Worm (Caenorhabditis elegans) whole organism, young adult: Measurements from ENCODE around the gene C16C8.17.
"Not testable (repeated sequence)": the region's sequence is repeated elsewhere in the genome, so short reads cannot be mapped to it uniquely, and the experiment has no call there.

Source experiments
- D2030.7 ChIP-seq: fragments of 200-800 bp; sonication (Bioruptor generic); IDR thresholded peaks from 2 replicates; pipeline ENCODE4 v1.3.6; 2022; ENCODE audit warnings: missing genetic modification reagents, missing genetic modification characterization, missing compliant biosample characterization
- F37B4.10 ChIP-seq: fragments of 200-800 bp; sonication (Bioruptor generic); IDR thresholded peaks from 2 replicates; pipeline ENCODE4 v1.3.6; 2022; ENCODE audit warnings: missing genetic modification characterization, missing compliant biosample characterization
- F39B2.1 ChIP-seq: fragments of 200-800 bp; sonication (Bioruptor generic); IDR thresholded peaks from 2 replicates; pipeline ENCODE4 v1.3.6; 2022; ENCODE audit warnings: missing genetic modification reagents, missing genetic modification characterization, missing compliant biosample characterization
- T26A5.8 ChIP-seq: sonication (generic microtip); optimal IDR thresholded peaks from 2 replicates; lab custom pipeline; 2016; ENCODE audit warnings: missing genetic modification characterization, missing compliant biosample characterization
- Y53F4B.3 ChIP-seq: fragments of 200-800 bp; sonication (Bioruptor generic); IDR thresholded peaks from 2 replicates; pipeline ENCODE4 v1.3.6; 2022; ENCODE audit warnings: missing genetic modification reagents, missing genetic modification characterization, missing compliant biosample characterization
- Y53G8AR.9 ChIP-seq: fragments of 200-800 bp; sonication (Bioruptor generic); conservative IDR thresholded peaks from 2 replicates; pipeline ENCODE4 v1.3.6; 2022; ENCODE audit warnings: missing genetic modification reagents, missing genetic modification characterization, missing compliant biosample characterization
- akir-1 ChIP-seq: fragments of 200-800 bp; sonication (Bioruptor generic); optimal IDR thresholded peaks from 2 replicates; lab custom pipeline; 2018; ENCODE audit warnings: mild to moderate bottlenecking, missing genetic modification characterization, moderate library complexity, missing compliant biosample characterization
- aptf-3 ChIP-seq: fragments of 200-800 bp; sonication (Bioruptor generic); IDR thresholded peaks from 2 replicates; pipeline ENCODE4 v1.3.6; 2022; ENCODE audit warnings: missing genetic modification characterization, missing compliant biosample characterization
- atf-7 ChIP-seq: sonication (generic microtip); optimal IDR thresholded peaks from 2 replicates; lab custom pipeline; 2017; ENCODE audit warnings: mild to moderate bottlenecking, missing genetic modification characterization, missing compliant biosample characterization
- attf-3 ChIP-seq: fragments of 200-800 bp; sonication (Bioruptor generic); conservative IDR thresholded peaks from 2 replicates; pipeline ENCODE4 v1.3.6; 2022; ENCODE audit warnings: missing genetic modification reagents, missing genetic modification characterization, missing compliant biosample characterization
- bed-1 ChIP-seq: fragments of 200-800 bp; sonication (Bioruptor generic); IDR thresholded peaks from 2 replicates; pipeline ENCODE4 v1.3.6; 2022; ENCODE audit warnings: missing genetic modification reagents, missing genetic modification characterization, missing compliant biosample characterization
- ceh-58 ChIP-seq: fragments of 200-800 bp; sonication (Bioruptor generic); IDR thresholded peaks from 2 replicates; pipeline ENCODE4 v1.3.6; 2022; ENCODE audit warnings: missing genetic modification characterization, missing compliant biosample characterization
- ceh-79 ChIP-seq: sonication (generic microtip); optimal IDR thresholded peaks from 2 replicates; lab custom pipeline; 2017; ENCODE audit warnings: mild to moderate bottlenecking, missing genetic modification characterization, missing compliant biosample characterization
- dox-1 ChIP-seq: fragments of 200-800 bp; sonication (Bioruptor generic); IDR thresholded peaks from 2 replicates; pipeline ENCODE4 v1.3.6; 2022; ENCODE audit warnings: missing genetic modification reagents, missing genetic modification characterization, missing compliant biosample characterization
- dpl-1 ChIP-seq: fragments of 150-350 bp; optimal IDR thresholded peaks from 2 replicates; lab custom pipeline; 2014; ENCODE audit warnings: missing biosample characterization, missing genetic modification reagents, missing genetic modification characterization
- egl-18 ChIP-seq: fragments of 200-800 bp; sonication (Bioruptor generic); IDR thresholded peaks from 2 replicates; pipeline ENCODE4 v1.3.6; 2022; ENCODE audit warnings: missing genetic modification reagents, missing genetic modification characterization, missing compliant biosample characterization
- egl-44 ChIP-seq: fragments of 200-800 bp; sonication (Bioruptor generic); IDR thresholded peaks from 2 replicates; pipeline ENCODE4 v1.3.6; 2022; ENCODE audit warnings: missing genetic modification reagents, missing genetic modification characterization, missing compliant biosample characterization
- hlh-26 ChIP-seq: fragments of 200-800 bp; sonication (Bioruptor generic); conservative IDR thresholded peaks from 2 replicates; pipeline ENCODE4 v1.3.6; 2022; ENCODE audit warnings: missing genetic modification reagents, missing genetic modification characterization, missing compliant biosample characterization
- hmg-20 ChIP-seq: fragments of 200-800 bp; sonication (Bioruptor generic); IDR thresholded peaks from 2 replicates; pipeline ENCODE4 v1.3.6; 2022; ENCODE audit warnings: missing genetic modification reagents, missing genetic modification characterization, missing compliant biosample characterization
- hrde-1 ChIP-seq: sonication (generic microtip); optimal IDR thresholded peaks from 2 replicates; lab custom pipeline; 2016; ENCODE audit warnings: missing genetic modification characterization, mild to moderate bottlenecking, missing compliant biosample characterization, moderate library complexity, missing genotype, missing genetic modification reagents, borderline replicate concordance
- let-526 ChIP-seq: fragments of 200-800 bp; sonication (Bioruptor generic); IDR thresholded peaks from 2 replicates; pipeline ENCODE4 v1.3.6; 2022; ENCODE audit warnings: missing genetic modification reagents, missing genetic modification characterization, missing compliant biosample characterization
- lir-1 ChIP-seq: fragments of 200-800 bp; sonication (Bioruptor generic); conservative IDR thresholded peaks from 2 replicates; pipeline ENCODE4 v1.3.6; 2022; ENCODE audit warnings: missing genetic modification reagents, missing genetic modification characterization, missing compliant biosample characterization
- lsl-1 ChIP-seq: fragments of 200-800 bp; sonication (Bioruptor generic); optimal IDR thresholded peaks from 2 replicates; lab custom pipeline; 2018; ENCODE audit warnings: mild to moderate bottlenecking, missing genetic modification characterization, moderate library complexity, missing compliant biosample characterization
- lsy-27 ChIP-seq: sonication (generic microtip); optimal IDR thresholded peaks from 2 replicates; lab custom pipeline; 2017; ENCODE audit warnings: missing genetic modification characterization, mild to moderate bottlenecking, missing compliant biosample characterization, antibody characterized with exemption, missing genotype, borderline replicate concordance; ENCODE audit not compliant: insufficient read depth
- madf-3 ChIP-seq: fragments of 200-800 bp; sonication (Bioruptor generic); IDR thresholded peaks from 2 replicates; pipeline ENCODE4 v1.3.6; 2022; ENCODE audit warnings: missing genetic modification reagents, missing genetic modification characterization, missing compliant biosample characterization
- madf-6 ChIP-seq: fragments of 200-800 bp; sonication (Bioruptor generic); IDR thresholded peaks from 2 replicates; pipeline ENCODE4 v1.3.6; 2022; ENCODE audit warnings: missing genetic modification reagents, missing genetic modification characterization, missing compliant biosample characterization
- madf-8 ChIP-seq: fragments of 200-800 bp; sonication (Bioruptor generic); conservative IDR thresholded peaks from 2 replicates; pipeline ENCODE4 v1.3.6; 2022; ENCODE audit warnings: missing genetic modification reagents, missing genetic modification characterization, missing compliant biosample characterization
- mcd-1 ChIP-seq: fragments of 200-800 bp; sonication (Bioruptor generic); IDR thresholded peaks from 2 replicates; pipeline ENCODE4 v1.3.6; 2022; ENCODE audit warnings: missing genetic modification reagents, missing genetic modification characterization, missing compliant biosample characterization
- nfya-1 ChIP-seq: sonication (generic microtip); optimal IDR thresholded peaks from 2 replicates; lab custom pipeline; 2017; ENCODE audit warnings: antibody characterized with exemption, missing compliant biosample characterization, missing genetic modification characterization, borderline replicate concordance; ENCODE audit not compliant: insufficient read depth
- nhr-27 ChIP-seq: fragments of 200-800 bp; sonication (Bioruptor generic); optimal IDR thresholded peaks from 2 replicates; lab custom pipeline; 2018; ENCODE audit warnings: mild to moderate bottlenecking, missing genetic modification characterization, moderate library complexity, missing compliant biosample characterization
- nhr-80 ChIP-seq: sonication (generic microtip); optimal IDR thresholded peaks from 2 replicates; lab custom pipeline; 2016; ENCODE audit warnings: missing genetic modification characterization, missing compliant biosample characterization
- nhr-90 ChIP-seq: sonication (generic microtip); optimal IDR thresholded peaks from 2 replicates; lab custom pipeline; 2016; ENCODE audit warnings: missing genotype, mild to moderate bottlenecking, missing genetic modification characterization, missing compliant biosample characterization
- pha-4 ChIP-seq: fragments of 150-350 bp; sonication (generic microtip); optimal IDR thresholded peaks from 2 replicates; lab custom pipeline; 2014; ENCODE audit warnings: missing biosample characterization, missing genetic modification reagents, missing genetic modification characterization
- repo-1 ChIP-seq: sonication (generic microtip); optimal IDR thresholded peaks from 2 replicates; lab custom pipeline; 2017; ENCODE audit warnings: mild to moderate bottlenecking, missing genetic modification characterization, missing compliant biosample characterization
- snpc-4 ChIP-seq, 5 experiments: fragments of 150-350 bp in 1 of 5; sonication (generic microtip) in 4 of 5; optimal IDR thresholded peaks; 2 replicates each; lab custom pipeline; 2014 to 2018; ENCODE audit warnings: missing genetic modification characterization in 5 of 5, missing biosample characterization in 3 of 5, antibody characterized with exemption in 2 of 5, mild to moderate bottlenecking in 2 of 5, missing compliant biosample characterization in 2 of 5, missing genotype in 2 of 5, moderate library complexity in 2 of 5, missing genetic modification reagents in 1 of 5
- sptf-2 ChIP-seq: fragments of 200-800 bp; sonication (Bioruptor generic); optimal IDR thresholded peaks from 2 replicates; lab custom pipeline; 2018; ENCODE audit warnings: mild to moderate bottlenecking, missing genetic modification characterization, missing compliant biosample characterization
- xnd-1 ChIP-seq: sonication (generic microtip); optimal IDR thresholded peaks from 2 replicates; lab custom pipeline; 2016; ENCODE audit warnings: missing genotype, missing genetic modification reagents, missing genetic modification characterization, missing compliant biosample characterization
- zim-3 ChIP-seq: sonication (generic microtip); optimal IDR thresholded peaks from 2 replicates; lab custom pipeline; 2017; ENCODE audit warnings: mild to moderate bottlenecking, missing genetic modification characterization, moderate library complexity, missing compliant biosample characterization
- ztf-18 ChIP-seq: sonication (generic microtip); optimal IDR thresholded peaks from 2 replicates; lab custom pipeline; 2016; ENCODE audit warnings: missing genotype, mild to moderate bottlenecking, missing genetic modification characterization, missing compliant biosample characterization
- ztf-25 ChIP-seq: fragments of 200-800 bp; sonication (Bioruptor generic); IDR thresholded peaks from 2 replicates; pipeline ENCODE4 v1.3.6; 2022; ENCODE audit warnings: missing genetic modification reagents, missing genetic modification characterization, missing compliant biosample characterization

C16C8.17 gene

DNA sequence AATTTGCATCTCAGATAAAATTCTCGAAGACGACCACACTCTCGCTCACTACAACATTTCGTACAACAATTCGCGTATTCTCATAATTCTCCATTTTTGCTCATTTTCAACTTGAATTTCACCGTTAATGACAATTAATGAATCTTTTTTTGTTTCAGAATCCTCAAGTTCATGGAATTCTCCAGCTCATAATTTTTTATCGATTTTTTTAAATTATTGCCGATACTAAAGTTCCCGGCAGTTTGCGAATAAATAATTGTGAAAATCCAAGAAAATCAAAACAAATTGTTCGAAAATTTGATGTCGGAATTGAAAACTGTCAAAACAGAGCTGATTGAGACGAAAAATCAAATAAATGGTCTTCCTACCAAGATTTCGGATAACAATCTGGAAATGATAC is 7.3 kb downstream of the C16C8.17 start, which contains the start of gene C16C8.21:
Gene C16C8.21 (plus strand): TSS at position 301 of the 400 bp plus-strand sequence.
- no peak for TF ChIP-seq ztf-18 (tag; lab: Kevin White, UChicago)
- TF ChIP-seq hlh-26 (GFP tag; lab: Robert Waterston, UW) = no peak
- TF ChIP-seq lir-1 (GFP tag; lab: Robert Waterston, UW) = no peak
- TF ChIP-seq sptf-2 (GFP tag; lab: Kevin White, UChicago) = no peak
- no peak for TF ChIP-seq ceh-58 (GFP tag; lab: Robert Waterston, UW)
- no peak for TF ChIP-seq akir-1 (GFP tag; lab: Kevin White, UChicago)
- no peak for TF ChIP-seq let-526
- no peak for TF ChIP-seq nhr-90 (tag; lab: Kevin White, UChicago)
- TF ChIP-seq, all 124 proteins: peak for 0

- peak; percentile 72 for TF ChIP-seq lsl-1 (GFP tag; lab: Kevin White, UChicago)
- 0 out of 2 replicates have a peak, but pooled peaks have one; percentile 33 for TF ChIP-seq D2030.7
- no peak for TF ChIP-seq aptf-3 (GFP tag; lab: Robert Waterston, UW)
- peak; percentile 60; the same call in 1 of the 2 replicates for TF ChIP-seq madf-6 (GFP tag; lab: Robert Waterston, UW)
- no peak for TF ChIP-seq Y53F4B.3 (GFP tag; lab: Robert Waterston, UW)
These were observed 8.2 kb downstream of the C16C8.17 start, which contains the start of gene C16C8.25 for ce11 chrII:3448776-3449280. Gene C16C8.25 (plus strand): TSS chrII:3449230.

DNA sequence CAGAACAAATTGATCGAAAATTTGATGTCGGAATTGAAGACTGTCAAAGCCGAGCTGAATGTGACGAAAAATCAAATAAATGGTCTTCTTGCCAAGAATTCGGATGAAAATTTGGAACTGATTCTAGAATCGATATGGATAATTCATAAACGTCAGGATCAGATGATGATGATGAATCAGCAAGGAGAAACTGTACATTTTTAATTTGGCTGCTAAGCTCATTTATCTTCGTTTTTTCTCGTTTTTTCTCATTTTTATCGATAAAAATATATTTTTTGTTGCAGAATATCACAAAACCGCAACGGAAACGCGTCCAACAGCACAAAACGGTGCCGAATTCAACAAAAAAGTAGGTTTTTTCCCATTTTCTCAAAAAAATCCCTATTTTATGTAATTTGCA is 8.9 kb downstream of the C16C8.17 start, which contains the start of gene C16C8.14:
Gene C16C8.14 (plus strand): TSS at position 301 of the 400 bp plus-strand sequence.
- not testable (repeated sequence) for TF ChIP-seq Y53F4B.3 (GFP tag; lab: Robert Waterston, UW); madf-8 (GFP tag; lab: Robert Waterston, UW); snpc-4 (GFP tag; optimal IDR thresholded peaks at IDR 0.05; lab: Kevin White, UChicago); snpc-4 (tag; optimal IDR thresholded peaks at IDR 0.05; lab: Kevin White, UChicago)

- TF ChIP-seq lsl-1 (GFP tag; lab: Kevin White, UChicago) = peak; percentile 72
- TF ChIP-seq zim-3 = no peak
- TF ChIP-seq hmg-20 = no peak
- TF ChIP-seq D2030.7 = peak; percentile 18; the same call in 1 of the 2 replicates
- no peak for TF ChIP-seq lsy-27 (tag; lab: Kevin White, UChicago)
- no peak for TF ChIP-seq F37B4.10 (GFP tag; lab: Robert Waterston, UW)
- TF ChIP-seq madf-3 (GFP tag; lab: Robert Waterston, UW) = no peak
- no peak for TF ChIP-seq F39B2.1 (GFP tag; lab: Robert Waterston, UW)
- TF ChIP-seq attf-3 (GFP tag; lab: Robert Waterston, UW) = no peak
- no peak for TF ChIP-seq nfya-1 (tag; lab: Kevin White, UChicago)
These were observed 11.8 kb downstream of the C16C8.17 start, which contains the start of gene C16C8.12 for ce11 chrII:3452421-3452820. Gene C16C8.12 (plus strand): TSS chrII:3452721.

ce11 chrII:3453521-3453920 is 12.9 kb downstream of the C16C8.17 start, which contains the start of gene C16C8.11:
Gene C16C8.11 (plus strand): TSS chrII:3453708.
- no peak for TF ChIP-seq mcd-1 (GFP tag; lab: Robert Waterston, UW)
- no peak for TF ChIP-seq sptf-2 (GFP tag; lab: Kevin White, UChicago)
- no peak for TF ChIP-seq dox-1 (GFP tag; lab: Robert Waterston, UW)
- TF ChIP-seq bed-1 (GFP tag; lab: Robert Waterston, UW) = no peak
- no peak for TF ChIP-seq repo-1 (tag; lab: Kevin White, UChicago)
- no peak for TF ChIP-seq F39B2.1 (GFP tag; lab: Robert Waterston, UW)
- TF ChIP-seq nhr-80 (tag; lab: Kevin White, UChicago) = no peak
- no peak for TF ChIP-seq pha-4 (tag; lab: Kevin White, UChicago)
- TF ChIP-seq hrde-1 (tag; lab: Kevin White, UChicago) = no peak
- TF ChIP-seq dpl-1 (GFP tag; lab: Kevin White, UChicago) = no peak
- no peak for TF ChIP-seq T26A5.8 (tag; lab: Kevin White, UChicago)
- peak; percentile 7 for TF ChIP-seq xnd-1
- TF ChIP-seq ztf-25 = no peak
- TF ChIP-seq Y53G8AR.9 (GFP tag; lab: Robert Waterston, UW) = no peak
- no peak for TF ChIP-seq egl-44 (GFP tag; lab: Robert Waterston, UW)
- TF ChIP-seq nhr-27 (tag; lab: Kevin White, UChicago) = no peak
- no peak for TF ChIP-seq ceh-79 (tag; lab: Kevin White, UChicago)
- no peak for TF ChIP-seq egl-18
- no peak for TF ChIP-seq atf-7 (tag; lab: Kevin White, UChicago)
